Worm (Caenorhabditis elegans) whole organism, young adult: Measurements from ENCODE around the gene C56C10.6.

Experiments used
- B0336.3 ChIP-seq: fragments of 200-800 bp; sonication (Bioruptor generic); IDR thresholded peaks from 2 replicates; pipeline ENCODE4 v1.3.6; 2022; ENCODE audit warnings: missing genetic modification characterization, missing compliant biosample characterization
- C06A6.2 ChIP-seq: fragments of 200-800 bp; sonication (Bioruptor generic); conservative IDR thresholded peaks from 2 replicates; pipeline ENCODE4 v1.3.6; 2022; ENCODE audit warnings: missing genetic modification characterization, missing compliant biosample characterization
- D2030.7 ChIP-seq: fragments of 200-800 bp; sonication (Bioruptor generic); IDR thresholded peaks from 2 replicates; pipeline ENCODE4 v1.3.6; 2022; ENCODE audit warnings: missing genetic modification reagents, missing genetic modification characterization, missing compliant biosample characterization
- F33H1.4 ChIP-seq: fragments of 200-800 bp; sonication (Bioruptor generic); IDR thresholded peaks from 2 replicates; pipeline ENCODE4 v1.3.6; 2022; ENCODE audit warnings: missing genetic modification reagents, missing genetic modification characterization, missing compliant biosample characterization
- K11D2.4 ChIP-seq: fragments of 200-800 bp; sonication (Bioruptor generic); IDR thresholded peaks from 2 replicates; pipeline ENCODE4 v1.3.6; 2022; ENCODE audit warnings: missing genetic modification reagents, missing genetic modification characterization, missing compliant biosample characterization
- T07F8.4 ChIP-seq: sonication (generic microtip); optimal IDR thresholded peaks from 2 replicates; lab custom pipeline; 2016; ENCODE audit warnings: mild to moderate bottlenecking, missing genetic modification characterization, moderate library complexity, missing compliant biosample characterization
- T26A5.8 ChIP-seq: sonication (generic microtip); optimal IDR thresholded peaks from 2 replicates; lab custom pipeline; 2016; ENCODE audit warnings: missing genetic modification characterization, missing compliant biosample characterization
- Y56A3A.18 ChIP-seq: fragments of 200-800 bp; sonication (Bioruptor generic); IDR thresholded peaks from 2 replicates; pipeline ENCODE4 v1.3.6; 2022; ENCODE audit warnings: missing genetic modification reagents, missing genetic modification characterization, missing compliant biosample characterization
- Y67H2A.10 ChIP-seq: fragments of 200-800 bp; sonication (Bioruptor generic); conservative IDR thresholded peaks from 2 replicates; pipeline ENCODE4 v1.3.6; 2022; ENCODE audit warnings: missing genetic modification reagents, missing genetic modification characterization, missing compliant biosample characterization
- Y95B8A.8 ChIP-seq: fragments of 200-800 bp; sonication (Bioruptor generic); IDR thresholded peaks from 2 replicates; pipeline ENCODE4 v1.3.6; 2022; ENCODE audit warnings: missing genetic modification reagents, missing genetic modification characterization, missing compliant biosample characterization
- akir-1 ChIP-seq: fragments of 200-800 bp; sonication (Bioruptor generic); optimal IDR thresholded peaks from 2 replicates; lab custom pipeline; 2018; ENCODE audit warnings: mild to moderate bottlenecking, missing genetic modification characterization, moderate library complexity, missing compliant biosample characterization
- aptf-2 ChIP-seq: fragments of 200-800 bp; sonication (Bioruptor generic); conservative IDR thresholded peaks from 2 replicates; pipeline ENCODE4 v1.3.6; 2022; ENCODE audit warnings: missing genetic modification reagents, missing genetic modification characterization, missing compliant biosample characterization
- bed-1 ChIP-seq: fragments of 200-800 bp; sonication (Bioruptor generic); IDR thresholded peaks from 2 replicates; pipeline ENCODE4 v1.3.6; 2022; ENCODE audit warnings: missing genetic modification reagents, missing genetic modification characterization, missing compliant biosample characterization
- ccch-3 ChIP-seq: fragments of 200-800 bp; sonication (Bioruptor generic); optimal IDR thresholded peaks from 2 replicates; lab custom pipeline; 2018; ENCODE audit warnings: mild to moderate bottlenecking, missing genetic modification characterization, missing compliant biosample characterization
- cebp-1 ChIP-seq, 2 experiments: fragments of 200-800 bp in 1 of 2; sonication (Bioruptor generic) in 1 of 2; sonication (generic microtip) in 1 of 2; IDR thresholded peaks in 1 of 2; optimal IDR thresholded peaks in 1 of 2; 2 replicates each; pipeline versions ENCODE4 v1.3.6 to Lab custom; 2017 to 2022; ENCODE audit warnings: missing compliant biosample characterization in 2 of 2, missing genetic modification characterization in 2 of 2, mild to moderate bottlenecking in 1 of 2, missing genetic modification reagents in 1 of 2, moderate library complexity in 1 of 2
- dox-1 ChIP-seq: fragments of 200-800 bp; sonication (Bioruptor generic); IDR thresholded peaks from 2 replicates; pipeline ENCODE4 v1.3.6; 2022; ENCODE audit warnings: missing genetic modification reagents, missing genetic modification characterization, missing compliant biosample characterization
- dpff-1 ChIP-seq: sonication (generic microtip); optimal IDR thresholded peaks from 2 replicates; lab custom pipeline; 2017; ENCODE audit warnings: mild to moderate bottlenecking, missing genetic modification characterization, missing compliant biosample characterization
- efl-1 ChIP-seq: fragments of 150-350 bp; optimal IDR thresholded peaks from 2 replicates; lab custom pipeline; 2014; ENCODE audit warnings: missing biosample characterization, missing genetic modification reagents, missing genetic modification characterization
- ets-4 ChIP-seq: fragments of 200-800 bp; sonication (Bioruptor generic); optimal IDR thresholded peaks from 2 replicates; lab custom pipeline; 2018; ENCODE audit warnings: mild to moderate bottlenecking, missing genetic modification characterization, missing compliant biosample characterization
- him-1 ChIP-seq: sonication (generic microtip); optimal IDR thresholded peaks from 2 replicates; lab custom pipeline; 2016; ENCODE audit warnings: missing genotype, missing genetic modification reagents, missing genetic modification characterization, missing compliant biosample characterization
- let-526 ChIP-seq: fragments of 200-800 bp; sonication (Bioruptor generic); IDR thresholded peaks from 2 replicates; pipeline ENCODE4 v1.3.6; 2022; ENCODE audit warnings: missing genetic modification reagents, missing genetic modification characterization, missing compliant biosample characterization
- lin-26 ChIP-seq: fragments of 200-800 bp; sonication (Bioruptor generic); IDR thresholded peaks from 2 replicates; pipeline ENCODE4 v1.3.6; 2022; ENCODE audit warnings: missing genetic modification reagents, missing genetic modification characterization, missing compliant biosample characterization
- lin-35 ChIP-seq, 3 experiments: fragments of 150-350 bp in 2 of 3; sonication (generic microtip) in 1 of 3; optimal IDR thresholded peaks; 2 replicates each; lab custom pipeline; 2014 to 2018; ENCODE audit warnings: missing biosample characterization in 3 of 3, missing genetic modification characterization in 3 of 3, missing genetic modification reagents in 3 of 3
- lin-54 ChIP-seq: fragments of 200-800 bp; sonication (Bioruptor generic); optimal IDR thresholded peaks from 2 replicates; lab custom pipeline; 2018; ENCODE audit warnings: mild to moderate bottlenecking, missing genetic modification characterization, missing compliant biosample characterization
- lir-1 ChIP-seq: fragments of 200-800 bp; sonication (Bioruptor generic); conservative IDR thresholded peaks from 2 replicates; pipeline ENCODE4 v1.3.6; 2022; ENCODE audit warnings: missing genetic modification reagents, missing genetic modification characterization, missing compliant biosample characterization
- lsl-1 ChIP-seq: fragments of 200-800 bp; sonication (Bioruptor generic); optimal IDR thresholded peaks from 2 replicates; lab custom pipeline; 2018; ENCODE audit warnings: mild to moderate bottlenecking, missing genetic modification characterization, moderate library complexity, missing compliant biosample characterization
- madf-10 ChIP-seq: sonication (generic microtip); optimal IDR thresholded peaks from 2 replicates; lab custom pipeline; 2016; ENCODE audit warnings: mild to moderate bottlenecking, missing genetic modification characterization, missing compliant biosample characterization
- madf-6 ChIP-seq: fragments of 200-800 bp; sonication (Bioruptor generic); IDR thresholded peaks from 2 replicates; pipeline ENCODE4 v1.3.6; 2022; ENCODE audit warnings: missing genetic modification reagents, missing genetic modification characterization, missing compliant biosample characterization
- madf-8 ChIP-seq: fragments of 200-800 bp; sonication (Bioruptor generic); conservative IDR thresholded peaks from 2 replicates; pipeline ENCODE4 v1.3.6; 2022; ENCODE audit warnings: missing genetic modification reagents, missing genetic modification characterization, missing compliant biosample characterization
- mcd-1 ChIP-seq: fragments of 200-800 bp; sonication (Bioruptor generic); IDR thresholded peaks from 2 replicates; pipeline ENCODE4 v1.3.6; 2022; ENCODE audit warnings: missing genetic modification reagents, missing genetic modification characterization, missing compliant biosample characterization
- mxl-1 ChIP-seq: sonication (generic microtip); optimal IDR thresholded peaks from 2 replicates; lab custom pipeline; 2016; ENCODE audit warnings: missing genetic modification characterization, missing compliant biosample characterization
- nhr-120 ChIP-seq: fragments of 200-800 bp; sonication (Bioruptor generic); IDR thresholded peaks from 2 replicates; pipeline ENCODE4 v1.3.6; 2022; ENCODE audit warnings: missing genetic modification characterization, missing compliant biosample characterization
- nhr-179 ChIP-seq: sonication (generic microtip); optimal IDR thresholded peaks from 2 replicates; lab custom pipeline; 2016; ENCODE audit warnings: mild to moderate bottlenecking, missing genetic modification characterization, missing compliant biosample characterization
- nhr-27 ChIP-seq: fragments of 200-800 bp; sonication (Bioruptor generic); optimal IDR thresholded peaks from 2 replicates; lab custom pipeline; 2018; ENCODE audit warnings: mild to moderate bottlenecking, missing genetic modification characterization, moderate library complexity, missing compliant biosample characterization
- pbrm-1 ChIP-seq: fragments of 200-800 bp; sonication (Bioruptor generic); IDR thresholded peaks from 2 replicates; pipeline ENCODE4 v1.3.6; 2022; ENCODE audit warnings: missing genetic modification reagents, missing genetic modification characterization, missing compliant biosample characterization
- snpc-3.4 ChIP-seq: sonication (generic microtip); optimal IDR thresholded peaks from 2 replicates; lab custom pipeline; 2017; ENCODE audit warnings: missing genetic modification characterization, mild to moderate bottlenecking, missing compliant biosample characterization, antibody characterized with exemption, moderate library complexity, missing genotype, missing genetic modification reagents
- tbp1 ChIP-seq: fragments of 200-800 bp; sonication (Bioruptor generic); optimal IDR thresholded peaks from 2 replicates; lab custom pipeline; 2018; ENCODE audit warnings: mild to moderate bottlenecking, missing genetic modification characterization, missing compliant biosample characterization
- tlf-1 ChIP-seq: fragments of 200-800 bp; sonication (Bioruptor generic); optimal IDR thresholded peaks from 2 replicates; lab custom pipeline; 2018; ENCODE audit warnings: mild to moderate bottlenecking, missing genetic modification characterization, missing compliant biosample characterization
- xnd-1 ChIP-seq: sonication (generic microtip); optimal IDR thresholded peaks from 2 replicates; lab custom pipeline; 2016; ENCODE audit warnings: missing genotype, missing genetic modification reagents, missing genetic modification characterization, missing compliant biosample characterization
- zim-3 ChIP-seq: sonication (generic microtip); optimal IDR thresholded peaks from 2 replicates; lab custom pipeline; 2017; ENCODE audit warnings: mild to moderate bottlenecking, missing genetic modification characterization, moderate library complexity, missing compliant biosample characterization
- ztf-26 ChIP-seq: sonication (generic microtip); optimal IDR thresholded peaks from 2 replicates; lab custom pipeline; 2017; ENCODE audit warnings: missing genetic modification characterization, missing compliant biosample characterization
- ztf-28 ChIP-seq: fragments of 200-800 bp; sonication (Bioruptor generic); IDR thresholded peaks from 2 replicates; pipeline ENCODE4 v1.3.6; 2022; ENCODE audit warnings: missing genetic modification reagents, missing genetic modification characterization, missing compliant biosample characterization
- ztf-6 ChIP-seq: fragments of 200-800 bp; sonication (Bioruptor generic); IDR thresholded peaks from 2 replicates; pipeline ENCODE4 v1.3.6; 2022; ENCODE audit warnings: missing genetic modification reagents, missing genetic modification characterization, missing compliant biosample characterization

C56C10.6 gene

DNA sequence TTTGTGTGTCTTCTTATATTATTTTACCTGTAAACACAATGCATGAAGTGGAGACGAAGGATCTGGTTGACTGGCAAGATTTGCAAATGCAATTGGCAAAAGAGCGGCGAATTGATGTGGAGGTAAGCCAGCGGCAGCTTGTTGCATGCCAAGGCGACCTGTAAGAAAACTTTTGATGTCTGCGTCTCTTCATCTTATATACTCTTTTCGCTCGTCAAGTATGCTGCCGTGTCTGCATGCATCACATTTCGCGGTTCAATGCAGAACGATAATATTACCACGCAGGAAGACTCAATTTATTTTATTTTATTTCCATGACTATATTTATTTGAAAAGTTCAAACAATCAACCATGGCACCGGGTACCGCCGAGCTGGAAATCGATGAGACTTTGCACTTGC, 19.8 kb upstream of the C56C10.6 start, which contains the start of gene vps-33.2 (continued):
- TF ChIP-seq let-526 (no peak), cebp-1 (GFP tag; IDR thresholded peaks at IDR 0.05; lab: Robert Waterston, UW) (no peak), cebp-1 (tag; optimal IDR thresholded peaks at IDR 0.05; lab: Kevin White, UChicago) (peak; percentile 41), dox-1 (GFP tag; lab: Robert Waterston, UW) (peak; percentile 38; the same call in 1 of the 2 replicates), mxl-1 (tag; lab: Kevin White, UChicago) (no peak), mcd-1 (GFP tag; lab: Robert Waterston, UW) (peak; percentile 47; the same call in 1 of the 2 replicates), aptf-2 (GFP tag; lab: Robert Waterston, UW) (no peak), tlf-1 (GFP tag; lab: Kevin White, UChicago) (no peak), Y95B8A.8 (no peak), nhr-27 (tag; lab: Kevin White, UChicago) (no peak), nhr-179 (no peak), madf-10 (no peak), ztf-6 (no peak), B0336.3 (no peak), lin-35 (GFP tag; optimal IDR thresholded peaks at IDR 0.05; lab: Kevin White, UChicago) (no peak)

DNA sequence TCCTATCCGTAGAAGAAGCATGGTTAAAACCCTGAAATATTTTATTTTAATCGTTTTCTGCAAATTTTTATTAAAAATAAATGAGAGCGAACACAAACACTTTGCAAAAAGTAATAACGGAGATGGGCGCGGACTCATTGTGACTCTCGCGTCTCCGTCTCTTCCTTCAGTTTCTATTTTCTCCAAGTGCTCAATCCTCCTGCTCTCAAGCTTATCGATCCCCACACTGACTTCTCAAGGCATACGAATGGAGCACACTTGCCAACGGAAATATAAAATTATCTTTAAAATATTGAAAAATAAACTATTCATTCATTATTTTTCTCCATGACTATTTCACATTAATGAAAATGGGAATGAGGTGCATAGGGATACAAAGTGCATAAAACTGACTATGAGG, 16.9 kb upstream of the C56C10.6 start, which contains the start of gene dnj-8:
TSS of gene dnj-8 (minus strand) at position 31 of the 400 bp plus-strand sequence.
- TF ChIP-seq nhr-120 (no peak), pbrm-1 (GFP tag; lab: Robert Waterston, UW) (no peak), xnd-1 (tag; lab: Kevin White, UChicago) (no peak), T07F8.4 (tag; lab: Kevin White, UChicago) (no peak), bed-1 (GFP tag; lab: Robert Waterston, UW) (no peak), let-526 (no peak), akir-1 (GFP tag; lab: Kevin White, UChicago) (no peak)
- TF ChIP-seq, all 124 proteins: peak for 0

DNA sequence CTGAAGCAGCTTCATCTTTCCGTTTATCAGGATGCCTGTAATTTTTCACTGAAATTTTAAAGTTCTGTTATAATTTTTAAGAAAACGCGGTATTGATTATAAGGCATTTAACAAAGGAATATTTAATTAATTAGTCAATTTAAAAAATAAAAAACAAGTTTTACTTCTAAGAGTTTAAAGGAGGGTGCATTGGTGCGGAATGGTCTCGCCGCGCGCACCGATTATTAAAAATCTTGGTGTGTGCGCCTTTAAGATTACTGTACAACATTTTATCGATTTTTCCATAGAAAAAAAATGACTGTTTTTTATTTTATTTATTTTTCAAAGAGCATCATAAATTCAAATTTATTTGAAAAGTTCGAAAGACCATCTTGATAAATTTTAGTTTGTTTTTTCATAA, 16.4 kb upstream of the C56C10.6 start:
- TF ChIP-seq lsl-1 (GFP tag; lab: Kevin White, UChicago) (peak; percentile 83), Y67H2A.10 (GFP tag; lab: Robert Waterston, UW) (no peak), Y56A3A.18 (GFP tag; lab: Robert Waterston, UW) (no peak), D2030.7 (GFP tag; lab: Robert Waterston, UW) (0 out of 2 replicates have a peak, but pooled peaks have one; percentile 29), xnd-1 (tag; lab: Kevin White, UChicago) (peak; percentile 27), F33H1.4 (GFP tag; lab: Robert Waterston, UW) (peak; percentile 83), madf-6 (GFP tag; lab: Robert Waterston, UW) (peak; percentile 81), nhr-179 (no peak), madf-8 (GFP tag; lab: Robert Waterston, UW) (peak; percentile 62), efl-1 (GFP tag; lab: Kevin White, UChicago) (peak; percentile 15)

DNA sequence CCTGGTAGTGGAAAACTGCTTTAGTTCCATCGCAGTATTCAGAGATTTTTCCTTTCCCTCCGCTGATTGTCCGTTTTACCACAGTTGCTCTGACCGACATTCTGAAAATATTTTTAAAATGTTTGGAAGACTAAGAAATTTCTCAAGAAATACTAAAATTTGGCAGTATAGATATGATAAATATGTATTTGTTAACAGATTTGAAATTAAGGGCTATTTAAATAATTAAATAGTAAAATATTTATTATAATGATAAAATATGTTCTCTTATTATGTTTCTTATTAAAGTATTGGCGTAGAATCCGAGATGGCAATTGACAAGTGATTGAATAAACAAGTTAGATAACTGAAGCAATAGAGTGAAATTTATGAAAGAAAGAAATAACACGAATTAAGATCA, 13.0 kb upstream of the C56C10.6 start, which contains the start of gene aipr-1:
TSS of gene aipr-1 (minus strand) at position 101 of the 400 bp plus-strand sequence.
- no peak for TF ChIP-seq ztf-28
- TF ChIP-seq cebp-1 (GFP tag; IDR thresholded peaks at IDR 0.05; lab: Robert Waterston, UW): no peak
- TF ChIP-seq cebp-1 (tag; optimal IDR thresholded peaks at IDR 0.05; lab: Kevin White, UChicago): no peak
- no peak for TF ChIP-seq lir-1 (GFP tag; lab: Robert Waterston, UW)
- TF ChIP-seq ztf-6: no peak
- TF ChIP-seq K11D2.4 (GFP tag; lab: Robert Waterston, UW): no peak
- TF ChIP-seq Y95B8A.8: no peak
- TF ChIP-seq snpc-3.4 (tag; lab: Kevin White, UChicago): no peak
- TF ChIP-seq ccch-3: no peak
- no peak for TF ChIP-seq lin-54 (GFP tag; lab: Kevin White, UChicago)
- no peak for TF ChIP-seq zim-3 (tag; lab: Kevin White, UChicago)
- no peak for TF ChIP-seq madf-10
- TF ChIP-seq ets-4 (GFP tag; lab: Kevin White, UChicago): no peak
- no peak for TF ChIP-seq C06A6.2 (GFP tag; lab: Robert Waterston, UW)
- TF ChIP-seq lin-26: no peak
- TF ChIP-seq dpff-1 (tag; lab: Kevin White, UChicago): no peak
- no peak for TF ChIP-seq tbp1 (GFP tag; lab: Kevin White, UChicago)
- TF ChIP-seq Y67H2A.10 (GFP tag; lab: Robert Waterston, UW): no peak
- TF ChIP-seq ztf-26: no peak
- TF ChIP-seq him-1 (tag; lab: Kevin White, UChicago): no peak
- no peak for TF ChIP-seq T26A5.8 (tag; lab: Kevin White, UChicago)
